Worm (Caenorhabditis elegans) whole organism, midembryonic: ENCODE measurements around the gene ndx-2.

Experiments
- T22C8.4 ChIP-seq: fragments of 200-800 bp; sonication (Bioruptor generic); IDR thresholded peaks from 2 replicates; pipeline ENCODE4 v1.3.6; 2022; ENCODE audit warnings: missing genetic modification characterization, missing compliant biosample characterization
- cog-1 ChIP-seq: sonication (generic microtip); optimal IDR thresholded peaks from 2 replicates; lab custom pipeline; 2016; ENCODE audit warnings: missing genetic modification characterization, missing compliant biosample characterization
- flt-1 ChIP-seq: fragments of 200-800 bp; sonication (Bioruptor generic); IDR thresholded peaks from 2 replicates; pipeline ENCODE4 v1.3.6; 2022; ENCODE audit warnings: missing genetic modification characterization, missing compliant biosample characterization
- klf-2 ChIP-seq: fragments of 200-800 bp; sonication (Bioruptor generic); conservative IDR thresholded peaks from 2 replicates; pipeline ENCODE4 v1.3.6; 2022; ENCODE audit warnings: missing genetic modification reagents, missing genetic modification characterization, missing compliant biosample characterization
- med-1 ChIP-seq: sonication (generic microtip); optimal IDR thresholded peaks from 2 replicates; lab custom pipeline; 2017; ENCODE audit warnings: missing genetic modification characterization, mild to moderate bottlenecking, missing compliant biosample characterization, antibody characterized with exemption, missing genetic modification reagents; ENCODE audit not compliant: insufficient read depth
- ref-1 ChIP-seq: fragments of 200-800 bp; sonication (Bioruptor generic); conservative IDR thresholded peaks from 2 replicates; pipeline ENCODE4 v1.3.6; 2022; ENCODE audit warnings: missing genetic modification reagents, missing genetic modification characterization, missing compliant biosample characterization
- tab-1 ChIP-seq: fragments of 200-800 bp; sonication (Bioruptor generic); IDR thresholded peaks from 2 replicates; pipeline ENCODE4 v1.3.6; 2022; ENCODE audit warnings: missing genetic modification characterization, missing compliant biosample characterization
- ztf-23 ChIP-seq: fragments of 200-800 bp; sonication (Bioruptor generic); IDR thresholded peaks from 2 replicates; pipeline ENCODE4 v1.3.6; 2022; ENCODE audit warnings: missing genetic modification reagents, missing genetic modification characterization, missing compliant biosample characterization
- ztf-29 ChIP-seq: fragments of 200-800 bp; sonication (Bioruptor generic); IDR thresholded peaks from 2 replicates; pipeline ENCODE4 v1.3.6; 2022; ENCODE audit warnings: missing genetic modification reagents, missing genetic modification characterization, missing compliant biosample characterization

DNA sequence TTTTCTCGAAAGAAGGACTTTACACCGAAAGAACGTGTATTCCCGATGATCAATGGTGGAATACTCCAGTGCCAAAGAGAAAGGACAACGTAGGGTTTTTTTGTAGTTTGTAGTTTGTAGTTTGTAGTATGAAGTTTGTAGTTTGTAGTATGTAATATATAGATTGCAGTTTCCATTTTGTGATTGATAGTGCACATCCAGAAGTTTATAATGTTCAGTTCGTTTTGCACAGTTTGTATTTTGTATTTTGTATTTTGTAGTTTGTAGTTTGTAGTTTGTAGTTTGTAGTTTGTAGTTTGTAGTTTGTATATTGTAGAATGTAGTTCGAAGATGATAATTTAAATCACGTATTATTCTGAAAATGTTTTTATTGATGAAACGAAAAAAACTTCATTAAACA is 47.3 kb downstream of the ndx-2 start:
- TF ChIP-seq klf-2 (GFP tag; lab: Robert Waterston, UW) (no peak), T22C8.4 (GFP tag; lab: Robert Waterston, UW) (no peak), cog-1 (tag; lab: Kevin White, UChicago) (no peak), med-1 (GFP tag; lab: Kevin White, UChicago) (no peak), tab-1 (no peak), ztf-23 (no peak), ref-1 (GFP tag; lab: Robert Waterston, UW) (no peak), flt-1 (GFP tag; lab: Robert Waterston, UW) (no peak), ztf-29 (GFP tag; lab: Robert Waterston, UW) (no peak)
